Worm (Caenorhabditis elegans): ENCODE results near the gene srx-122.

Gene srx-122

DNA sequence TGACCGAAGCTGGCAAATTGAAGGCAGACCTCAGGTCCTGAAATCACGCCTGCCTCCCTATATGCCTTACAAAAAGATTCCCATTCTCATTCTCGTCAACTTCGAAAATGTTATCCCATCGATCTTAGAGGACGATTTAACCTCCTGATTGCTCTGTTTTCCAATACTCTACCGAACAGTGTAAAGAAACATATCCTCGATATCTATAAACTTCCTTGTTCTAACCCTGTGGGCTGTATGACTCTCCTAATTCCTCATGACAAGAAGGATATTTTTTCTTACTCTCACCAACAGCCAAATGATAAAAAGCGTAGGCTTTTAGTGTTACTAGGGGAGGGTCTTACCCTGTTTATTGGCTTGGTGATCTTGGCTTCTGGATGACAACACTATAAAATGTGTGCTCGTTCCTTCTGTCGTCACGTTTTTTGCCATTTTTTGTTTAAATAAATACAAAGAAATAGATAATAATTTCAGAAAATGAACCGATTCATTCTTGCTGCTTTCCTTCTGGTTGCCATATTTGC, 24.0 kb downstream of the srx-122 start, which contains the start of gene T28A11.4:
Gene T28A11.4 (plus strand): TSS at position 474 of the 524 bp plus-strand sequence.
- no peak for TF ChIP-seq ama-1 (optimal IDR thresholded peaks at IDR 0.05)
- no peak for TF ChIP-seq dmd-4 (tag; optimal IDR thresholded peaks at IDR 0.05; ENCODE audit: borderline replicate concordance)
- no peak for TF ChIP-seq pros-1 (tag; optimal IDR thresholded peaks at IDR 0.05)

DNA sequence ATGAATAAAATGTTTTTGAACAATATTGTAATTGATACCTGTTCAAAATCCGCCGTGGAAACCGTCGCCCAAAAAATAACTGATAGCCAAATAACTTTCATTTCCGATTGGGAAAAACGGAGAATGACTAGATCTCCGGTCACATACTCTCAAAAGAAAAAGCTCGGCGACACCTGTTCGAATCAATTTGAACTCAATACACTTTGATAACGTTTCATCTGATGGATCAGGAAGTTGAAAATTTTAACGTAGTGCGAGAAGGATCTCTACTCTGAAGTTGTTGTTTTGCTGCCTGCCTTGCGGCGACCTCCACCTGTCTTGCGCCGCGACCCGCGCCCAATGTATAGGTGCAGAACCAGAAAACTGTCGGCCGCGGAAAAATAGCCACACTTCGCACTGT, 24.5 kb downstream of the srx-122 start, which contains the start of gene T28A11.20:
Gene T28A11.20 (minus strand): TSS at position 101 of the 400 bp plus-strand sequence.
- no peak for TF ChIP-seq nhr-11 (tag; optimal IDR thresholded peaks at IDR 0.05)
- TF ChIP-seq mec-3 (tag; optimal IDR thresholded peaks at IDR 0.05; ENCODE audit: borderline replicate concordance): no peak
- no peak for TF ChIP-seq C08G9.2 (tag; optimal IDR thresholded peaks at IDR 0.05)
- no peak for TF ChIP-seq nhr-232 (tag; optimal IDR thresholded peaks at IDR 0.05)
- no peak for TF ChIP-seq pat-9 (tag; optimal IDR thresholded peaks at IDR 0.05)
- TF ChIP-seq hlh-6 (tag; optimal IDR thresholded peaks at IDR 0.05): no peak
- no peak for TF ChIP-seq K09A11.1 (tag; optimal IDR thresholded peaks at IDR 0.05; ENCODE audit: insufficient read depth)
- no peak for TF ChIP-seq pha-4 (tag; optimal IDR thresholded peaks at IDR 0.05)
- no peak for TF ChIP-seq ceh-30 (tag; optimal IDR thresholded peaks at IDR 0.05)

DNA sequence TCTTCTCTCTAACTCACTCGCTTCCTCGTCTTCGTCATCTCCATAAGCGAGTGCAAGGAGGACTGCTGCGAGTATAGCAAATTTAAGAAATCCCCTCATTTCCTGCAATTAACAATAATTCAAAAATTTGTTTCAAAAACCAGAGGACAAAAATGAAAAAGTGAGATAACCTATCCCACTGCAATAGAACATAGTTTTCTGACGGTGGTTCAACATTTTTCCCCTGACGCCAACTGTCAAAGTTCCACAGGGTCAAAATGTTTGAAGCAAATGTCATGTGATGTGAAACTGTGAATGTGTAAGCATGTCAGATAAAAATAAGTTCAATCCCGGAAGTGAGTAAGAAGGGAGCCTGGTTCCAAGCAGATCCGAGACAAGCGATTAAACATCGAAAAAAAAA, 28.3 kb downstream of the srx-122 start, which contains the start of gene T28A11.19:
Gene T28A11.19 (minus strand): TSS at position 108 of the 400 bp plus-strand sequence.
- TF ChIP-seq ceh-22 (tag; optimal IDR thresholded peaks at IDR 0.05) (no peak), fax-1 (tag; optimal IDR thresholded peaks at IDR 0.05) (no peak), ttx-3 (tag; optimal IDR thresholded peaks at IDR 0.05) (no peak), mec-3 (tag; optimal IDR thresholded peaks at IDR 0.05; ENCODE audit: borderline replicate concordance) (no peak), nhr-232 (tag; optimal IDR thresholded peaks at IDR 0.05) (no peak), ceh-45 (GFP tag; IDR thresholded peaks at IDR 0.05) (no peak), dve-1 (tag; optimal IDR thresholded peaks at IDR 0.05) (no peak), syd-9 (tag; optimal IDR thresholded peaks at IDR 0.05) (no peak), ceh-9 (tag; optimal IDR thresholded peaks at IDR 0.05) (no peak), madf-2 (tag; optimal IDR thresholded peaks at IDR 0.05) (no peak), tbx-7 (tag; optimal IDR thresholded peaks at IDR 0.05) (no peak), unc-42 (tag; optimal IDR thresholded peaks at IDR 0.05) (no peak), hlh-6 (tag; optimal IDR thresholded peaks at IDR 0.05) (no peak), unc-86 (tag; optimal IDR thresholded peaks at IDR 0.05) (no peak), Y22D7AL.16 (tag; optimal IDR thresholded peaks at IDR 0.05) (no peak), ceh-6 (GFP tag; optimal IDR thresholded peaks at IDR 0.05) (no peak), ahr-1 (tag; optimal IDR thresholded peaks at IDR 0.05) (no peak), pros-1 (tag; optimal IDR thresholded peaks at IDR 0.05) (no peak), sox-2 (GFP tag; IDR thresholded peaks at IDR 0.05) (no peak), fkh-6 (tag; optimal IDR thresholded peaks at IDR 0.05) (no peak)

DNA sequence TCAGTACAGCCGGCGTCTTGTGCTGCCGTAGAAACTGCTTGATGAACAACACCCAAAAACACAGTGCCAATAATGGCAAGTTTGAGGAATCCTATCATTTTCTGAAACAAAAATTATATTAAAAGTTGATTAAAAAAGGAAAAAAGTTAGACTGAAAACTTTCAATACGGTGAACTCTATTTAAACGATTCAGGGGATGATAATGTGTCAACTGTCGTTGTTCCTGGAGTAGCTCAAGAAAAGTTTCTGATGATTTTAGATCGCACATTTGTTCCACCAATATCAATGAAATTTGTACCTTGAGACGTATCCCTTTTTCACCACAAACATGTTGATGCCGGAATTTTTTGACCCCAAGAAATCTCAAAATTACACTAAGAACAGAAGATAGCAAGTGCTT, 29.7 kb downstream of the srx-122 start, which contains the start of gene T28A11.18:
Gene T28A11.18 (minus strand): TSS at position 101 of the 400 bp plus-strand sequence.
- no peak for TF ChIP-seq ref-2 (tag; optimal IDR thresholded peaks at IDR 0.05)
- TF ChIP-seq ceh-14 (tag; optimal IDR thresholded peaks at IDR 0.05): no peak
- TF ChIP-seq sox-2 (GFP tag; IDR thresholded peaks at IDR 0.05): no peak
- TF ChIP-seq pax-1 (tag; optimal IDR thresholded peaks at IDR 0.05): no peak
- no peak for TF ChIP-seq unc-42 (tag; optimal IDR thresholded peaks at IDR 0.05)
- no peak for TF ChIP-seq ceh-48 (tag; optimal IDR thresholded peaks at IDR 0.05)
- TF ChIP-seq C38D4.7 (GFP tag; optimal IDR thresholded peaks at IDR 0.05): no peak
- TF ChIP-seq ceh-22 (tag; optimal IDR thresholded peaks at IDR 0.05): no peak
- TF ChIP-seq pha-4 (tag; optimal IDR thresholded peaks at IDR 0.05): no peak
- no peak for TF ChIP-seq ets-4 (tag; optimal IDR thresholded peaks at IDR 0.05)
- TF ChIP-seq F13H6.1 (tag; optimal IDR thresholded peaks at IDR 0.05): no peak
- no peak for TF ChIP-seq ceh-19 (GFP tag; optimal IDR thresholded peaks at IDR 0.05)
- TF ChIP-seq odd-2 (tag; optimal IDR thresholded peaks at IDR 0.05): no peak
- TF ChIP-seq ceh-34 (tag; optimal IDR thresholded peaks at IDR 0.05): no peak
- TF ChIP-seq nfya-1 (tag; optimal IDR thresholded peaks at IDR 0.05): no peak
- TF ChIP-seq hlh-30 (tag; optimal IDR thresholded peaks at IDR 0.05; ENCODE audit: insufficient read depth): no peak
- TF ChIP-seq pag-3 (tag; optimal IDR thresholded peaks at IDR 0.05; ENCODE audit: borderline replicate concordance): no peak
